Worm (Caenorhabditis elegans) whole organism, early embryonic: ENCODE measurements around the gene spe-6.

Experiments
- F13C5.2 ChIP-seq: sonication (generic microtip); optimal IDR thresholded peaks from 2 replicates; lab custom pipeline; 2017; ENCODE audit warnings: mild to moderate bottlenecking, missing genetic modification characterization, inconsistent platforms, missing compliant biosample characterization
- ama-1 ChIP-seq: fragments of 150-350 bp; optimal IDR thresholded peaks from 2 replicates; lab custom pipeline; 2014
- ceh-13 ChIP-seq: fragments of 200-800 bp; sonication (Bioruptor generic); optimal IDR thresholded peaks from 2 replicates; lab custom pipeline; 2018; ENCODE audit warnings: mild to moderate bottlenecking, missing genetic modification characterization, missing compliant biosample characterization
- ceh-36 ChIP-seq: sonication (generic microtip); optimal IDR thresholded peaks from 2 replicates; lab custom pipeline; 2016; ENCODE audit warnings: missing genetic modification characterization, inconsistent platforms, missing compliant biosample characterization
- flt-1 ChIP-seq: fragments of 200-800 bp; sonication (Bioruptor generic); IDR thresholded peaks from 2 replicates; pipeline ENCODE4 v1.3.6; 2022; ENCODE audit warnings: missing genetic modification characterization, missing compliant biosample characterization
- hmbx-1 ChIP-seq: sonication (generic microtip); optimal IDR thresholded peaks from 2 replicates; lab custom pipeline; 2016; ENCODE audit warnings: mild to moderate bottlenecking, missing genetic modification characterization, missing compliant biosample characterization
- hnd-1 ChIP-seq: sonication (generic microtip); optimal IDR thresholded peaks from 2 replicates; lab custom pipeline; 2016; ENCODE audit warnings: missing genetic modification characterization, missing compliant biosample characterization
- pes-1 ChIP-seq: fragments of 200-800 bp; sonication (Bioruptor generic); IDR thresholded peaks from 2 replicates; pipeline ENCODE4 v1.3.6; 2022; ENCODE audit warnings: missing genetic modification reagents, missing genetic modification characterization, missing compliant biosample characterization
- tbx-11 ChIP-seq: fragments of 200-800 bp; sonication (Bioruptor generic); IDR thresholded peaks from 2 replicates; pipeline ENCODE4 v1.3.6; 2022; ENCODE audit warnings: missing genetic modification characterization, missing compliant biosample characterization
- tbx-37 ChIP-seq: fragments of 200-800 bp; sonication (Bioruptor generic); conservative IDR thresholded peaks from 2 replicates; pipeline ENCODE4 v1.3.6; 2022; ENCODE audit warnings: missing genetic modification reagents, missing genetic modification characterization, missing compliant biosample characterization

- TF ChIP-seq ama-1 (no peak), flt-1 (GFP tag; lab: Robert Waterston, UW) (no peak), pes-1 (GFP tag; lab: Robert Waterston, UW) (0 out of 2 replicates have a peak, but pooled peaks have one; percentile 31), F13C5.2 (tag; lab: Kevin White, UChicago) (no peak), tbx-11 (GFP tag; lab: Robert Waterston, UW) (0 out of 2 replicates have a peak, but pooled peaks have one; percentile 15), hnd-1 (tag; lab: Kevin White, UChicago) (no peak), hmbx-1 (no peak), ceh-13 (GFP tag; lab: Kevin White, UChicago) (no peak), ceh-36 (no peak), tbx-37 (GFP tag; lab: Robert Waterston, UW) (no peak)
Measured at ce11 chrIII:11463726-11464125, 41.6 kb upstream of the spe-6 start.
